Worm (Caenorhabditis elegans) whole organism, L4 larva: ENCODE data around the gene srab-20.

ENCODE experiments used
- D1046.2 ChIP-seq: fragments of 200-800 bp; sonication (Bioruptor generic); IDR thresholded peaks from 2 replicates; pipeline ENCODE4 v1.3.6; 2022; ENCODE audit warnings: missing genetic modification characterization, missing compliant biosample characterization
- F26F4.8 ChIP-seq: fragments of 200-800 bp; sonication (Bioruptor generic); conservative IDR thresholded peaks from 2 replicates; pipeline ENCODE4 v1.3.6; 2022; ENCODE audit warnings: missing genetic modification characterization, missing compliant biosample characterization
- ZK546.5 ChIP-seq, 2 experiments: sonication (generic microtip); optimal IDR thresholded peaks; 2 replicates each; lab custom pipeline; 2017; ENCODE audit warnings: missing biosample characterization in 2 of 2, missing genetic modification characterization in 2 of 2
- aly-2 ChIP-seq: sonication (generic microtip); optimal IDR thresholded peaks from 2 replicates; lab custom pipeline; 2018; ENCODE audit warnings: missing biosample characterization, missing genetic modification characterization
- egl-27 ChIP-seq: sonication (generic microtip); optimal IDR thresholded peaks from 3 replicates; lab custom pipeline; 2017; ENCODE audit warnings: missing biosample characterization, missing genetic modification reagents, missing genetic modification characterization
- hif-1 ChIP-seq, 2 experiments: sonication (generic microtip); optimal IDR thresholded peaks; 2 replicates each; lab custom pipeline; 2016 to 2017; ENCODE audit warnings: missing compliant biosample characterization in 2 of 2, missing genetic modification characterization in 2 of 2, missing genetic modification reagents in 2 of 2, missing genotype in 2 of 2, mild to moderate bottlenecking in 1 of 2
- lin-13 ChIP-seq: fragments of 150-350 bp; optimal IDR thresholded peaks from 2 replicates; lab custom pipeline; 2014; ENCODE audit warnings: missing biosample characterization, missing genetic modification reagents, missing genetic modification characterization
- madf-5 ChIP-seq, 2 experiments: fragments of 200-800 bp; sonication (Bioruptor generic); IDR thresholded peaks; 2 replicates each; pipeline ENCODE4 v1.3.6; 2022; ENCODE audit warnings: missing compliant biosample characterization in 2 of 2, missing genetic modification characterization in 2 of 2
- nhr-237 ChIP-seq: sonication (generic microtip); optimal IDR thresholded peaks from 2 replicates; lab custom pipeline; 2017; ENCODE audit warnings: missing biosample characterization, missing genetic modification characterization
- nhr-25 ChIP-seq: sonication (generic microtip); optimal IDR thresholded peaks from 2 replicates; lab custom pipeline; 2017; ENCODE audit warnings: missing genetic modification characterization, mild to moderate bottlenecking, missing compliant biosample characterization, antibody characterized with exemption, moderate library complexity, borderline replicate concordance; ENCODE audit not compliant: insufficient read depth
- nhr-28 ChIP-seq: fragments of 150-350 bp; optimal IDR thresholded peaks from 2 replicates; lab custom pipeline; 2014; ENCODE audit warnings: missing biosample characterization, missing genetic modification characterization
- ztf-11 ChIP-seq: fragments of 150-350 bp; optimal IDR thresholded peaks from 2 replicates; lab custom pipeline; 2014; ENCODE audit warnings: missing biosample characterization, missing genetic modification characterization

DNA sequence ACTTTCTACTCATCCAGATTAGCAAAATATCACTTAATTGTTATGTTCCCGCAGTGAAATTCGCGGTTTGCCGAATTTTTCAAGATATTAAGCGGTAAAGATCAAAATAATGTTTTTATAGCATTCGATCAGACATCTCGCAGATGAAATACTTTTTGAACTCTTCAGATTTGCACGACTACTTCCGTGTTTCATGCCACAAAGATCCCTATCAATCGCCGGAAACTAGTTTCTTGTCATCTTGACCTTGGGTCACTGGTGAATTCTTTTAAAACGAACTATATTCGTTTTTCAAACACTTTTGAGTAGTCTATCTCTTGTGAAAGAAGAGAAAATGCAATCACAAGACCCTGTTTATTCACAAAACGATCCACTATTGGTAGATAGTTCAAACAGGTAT lies 15.8 kb upstream of the srab-20 start, which contains the start of gene txt-11:
- no peak for TF ChIP-seq ztf-11 (tag; lab: Kevin White, UChicago)
- no peak for TF ChIP-seq ZK546.5 (tag; optimal IDR thresholded peaks at IDR 0.05; lab: Kevin White, UChicago)
- TF ChIP-seq D1046.2 (GFP tag; lab: Robert Waterston, UW) = no peak
- TF ChIP-seq F26F4.8 (GFP tag; lab: Robert Waterston, UW) = no peak
- TF ChIP-seq egl-27 = no peak
- no peak for TF ChIP-seq aly-2 (tag; lab: Kevin White, UChicago)
- no peak for TF ChIP-seq hif-1 (tag; optimal IDR thresholded peaks at IDR 0.05; lab: Kevin White, UChicago)
- TF ChIP-seq lin-13 (GFP tag; lab: Kevin White, UChicago) = no peak
- TF ChIP-seq madf-5 (GFP tag; IDR thresholded peaks at IDR 0.05; lab: Robert Waterston, UW) = no peak
- no peak for TF ChIP-seq nhr-28 (tag; lab: Kevin White, UChicago)
- TF ChIP-seq nhr-25 = no peak
- TF ChIP-seq nhr-237 (tag; lab: Kevin White, UChicago) = no peak
